Fruit fly (Drosophila melanogaster) Kc167 (cell line): Measurements from ENCODE around the gene CG34041.

ENCODE experiments used
- Myc ChIP-seq: fragments of >200 bp; optimal IDR thresholded peaks from 2 replicates; lab custom pipeline; 2017; ENCODE audit warnings: missing external identifiers
- Sin3A ChIP-seq: fragments of >200 bp; optimal IDR thresholded peaks from 2 replicates; lab custom pipeline; 2018; ENCODE audit warnings: missing external identifiers
- ttk ChIP-seq: sonication (Bioruptor generic); optimal IDR thresholded peaks from 2 replicates; lab custom pipeline; 2017; ENCODE audit warnings: missing external identifiers

dm6 chr3R:30461608-30462243 is 46.1 kb upstream of the CG34041 start:
- no peak for TF ChIP-seq ttk (lab: Kevin White, UChicago)
- TF ChIP-seq Sin3A, result no peak
- TF ChIP-seq Myc, result no peak
